Worm (Caenorhabditis elegans): Measurements from ENCODE around the gene gln-3.

gln-3 gene

DNA sequence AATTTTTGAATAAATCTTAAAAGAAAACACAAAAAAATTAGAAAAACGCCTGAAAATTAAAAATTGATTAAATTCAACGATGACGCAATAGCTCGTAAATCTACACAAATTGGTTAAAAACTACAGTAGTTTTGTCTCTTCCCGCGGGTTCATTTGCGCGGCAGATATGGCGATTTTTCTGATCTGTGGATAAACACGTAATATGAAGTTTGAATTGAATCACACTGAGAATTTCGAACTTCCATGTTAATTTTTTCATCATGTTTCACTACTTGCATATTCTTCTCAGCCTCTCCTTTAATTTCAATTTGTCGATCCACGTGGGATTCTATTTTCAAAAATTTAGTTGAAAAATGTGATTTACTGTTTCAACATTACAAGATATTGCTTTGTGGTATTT lies 3.1 kb downstream of the gln-3 start:
- TF ChIP-seq gmeb-1 (tag; optimal IDR thresholded peaks at IDR 0.05), result peak; percentile 13
- TF ChIP-seq ztf-4 (tag; optimal IDR thresholded peaks at IDR 0.05), result peak; percentile 9
- peak; percentile 16 for TF ChIP-seq sma-3 (GFP tag; optimal IDR thresholded peaks at IDR 0.05)
- peak; percentile 57 for TF ChIP-seq nhr-21 (tag; optimal IDR thresholded peaks at IDR 0.05)
- TF ChIP-seq lsy-2 (tag; optimal IDR thresholded peaks at IDR 0.05), result peak in 1 of 2 experiments; percentile 17

DNA sequence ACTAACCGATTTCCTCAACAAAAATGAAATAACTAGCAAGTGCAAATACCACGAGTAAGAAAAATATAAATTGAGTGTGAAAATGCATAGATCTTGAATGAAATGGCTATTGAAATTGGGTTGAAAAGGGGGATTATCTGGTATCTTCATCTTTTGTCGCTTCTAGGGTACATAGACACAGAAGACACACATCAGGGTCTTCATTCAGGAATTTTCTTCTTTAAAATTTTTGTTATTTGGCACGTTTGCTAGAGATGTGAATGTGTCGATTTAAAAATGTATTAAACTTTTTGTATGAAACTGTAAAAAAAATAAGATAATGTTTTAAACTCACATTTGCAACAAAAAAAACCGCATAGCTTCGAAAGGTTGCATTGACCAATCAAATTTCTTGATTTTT lies 23.4 kb downstream of the gln-3 start, which contains the start of gene Y105C5B.25:
Gene Y105C5B.25, minus strand, starts transcription at position 101 of the 400 bp plus-strand sequence.
- TF ChIP-seq nhr-237 (tag; optimal IDR thresholded peaks at IDR 0.05) (no peak), nhr-12 (tag; optimal IDR thresholded peaks at IDR 0.05) (no peak), snpc-4 (tag; optimal IDR thresholded peaks at IDR 0.05) (no peak), egl-27 (tag; optimal IDR thresholded peaks at IDR 0.05) (no peak), mbf-1 (tag; optimal IDR thresholded peaks at IDR 0.05) (no peak), nhr-6 (tag; optimal IDR thresholded peaks at IDR 0.05) (no peak), lin-11 (tag; optimal IDR thresholded peaks at IDR 0.05) (no peak), ceh-16 (tag; optimal IDR thresholded peaks at IDR 0.05) (no peak), nhr-11 (tag; optimal IDR thresholded peaks at IDR 0.05) (no peak), sem-4 (tag; optimal IDR thresholded peaks at IDR 0.05) (no peak), aly-2 (tag; optimal IDR thresholded peaks at IDR 0.05) (no peak), mab-5 (tag; optimal IDR thresholded peaks at IDR 0.05) (no peak), ztf-4 (tag; optimal IDR thresholded peaks at IDR 0.05) (no peak), nhr-77 (tag; optimal IDR thresholded peaks at IDR 0.05) (no peak), gmeb-1 (tag; optimal IDR thresholded peaks at IDR 0.05) (no peak), elt-1 (tag; optimal IDR thresholded peaks at IDR 0.05) (no peak), alr-1 (tag; optimal IDR thresholded peaks at IDR 0.05) (no peak)

DNA sequence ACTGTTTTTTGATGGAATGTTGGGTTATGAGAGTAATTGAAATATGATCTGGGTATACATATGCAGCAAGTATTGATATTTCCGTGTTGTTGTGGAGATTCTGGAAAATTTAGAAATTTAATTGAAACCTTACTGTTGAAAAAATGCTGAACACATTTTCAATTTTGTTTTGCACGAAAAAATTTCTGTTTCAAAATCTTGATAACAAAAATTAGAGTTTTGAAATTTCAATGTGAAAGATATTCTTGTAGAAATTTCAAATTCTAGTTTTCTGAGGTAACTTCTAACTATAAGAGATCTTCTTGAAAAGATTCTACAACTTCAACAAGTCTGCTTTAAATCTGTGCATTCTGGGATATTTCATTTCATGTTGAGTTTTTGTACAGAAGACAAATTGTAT lies 24.4 kb downstream of the gln-3 start:
- TF ChIP-seq snpc-4 (tag; optimal IDR thresholded peaks at IDR 0.05) (no peak), nhr-237 (tag; optimal IDR thresholded peaks at IDR 0.05) (no peak), sem-4 (tag; optimal IDR thresholded peaks at IDR 0.05) (no peak)

DNA sequence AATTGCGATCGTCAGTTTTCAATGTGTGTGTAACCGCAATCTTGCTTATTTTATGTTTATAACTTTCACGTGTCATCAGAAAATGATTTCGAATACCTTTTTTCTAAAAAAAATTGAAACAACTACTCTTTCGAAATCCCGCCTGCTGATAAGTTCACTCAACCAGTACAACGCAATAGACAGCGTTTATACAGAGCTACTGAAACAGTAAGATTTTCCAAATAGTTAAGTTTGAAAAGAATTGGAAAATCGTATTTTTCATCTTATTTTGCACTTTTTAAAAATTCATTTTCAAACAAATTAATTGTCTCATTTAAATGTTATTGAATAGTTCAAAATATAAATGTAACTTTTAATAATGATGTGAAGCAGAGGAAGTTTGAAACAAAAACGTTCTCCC lies 31.7 kb downstream of the gln-3 start:
- TF ChIP-seq egl-27 (tag; optimal IDR thresholded peaks at IDR 0.05) (no peak), unc-39 (tag; optimal IDR thresholded peaks at IDR 0.05) (no peak), zag-1 (tag; optimal IDR thresholded peaks at IDR 0.05) (no peak)

DNA sequence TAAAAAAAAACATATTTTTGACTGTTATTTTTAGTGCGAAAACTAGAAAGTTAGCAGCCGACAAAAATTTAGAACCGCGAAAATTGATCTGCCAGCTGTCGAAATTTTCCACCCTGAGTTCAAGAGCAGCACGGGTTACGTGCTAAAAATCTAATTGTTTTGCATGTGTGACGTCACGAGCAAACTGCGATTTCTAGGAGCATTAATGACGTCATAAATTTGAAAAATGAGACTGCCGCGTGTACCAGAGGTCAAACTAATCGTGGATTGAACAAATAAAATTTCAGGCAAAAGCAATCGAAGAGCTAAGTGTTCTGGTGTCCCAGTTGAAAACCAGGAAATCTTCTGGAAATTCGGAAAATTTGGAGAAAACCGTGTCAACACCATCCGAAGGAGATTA lies 36.7 kb downstream of the gln-3 start:
- TF ChIP-seq ceh-82 (tag; optimal IDR thresholded peaks at IDR 0.05) (no peak), mab-5 (tag; optimal IDR thresholded peaks at IDR 0.05) (no peak), sem-4 (tag; optimal IDR thresholded peaks at IDR 0.05) (no peak), nhr-25 (tag; optimal IDR thresholded peaks at IDR 0.05) (no peak), lin-39 (tag; optimal IDR thresholded peaks at IDR 0.05) (no peak), lin-11 (tag; optimal IDR thresholded peaks at IDR 0.05) (no peak), fos-1 (tag; optimal IDR thresholded peaks at IDR 0.05) (no peak), ztf-11 (tag; optimal IDR thresholded peaks at IDR 0.05) (no peak), nhr-11 (tag; optimal IDR thresholded peaks at IDR 0.05) (no peak), R02D3.7 (tag; optimal IDR thresholded peaks at IDR 0.05) (no peak), elt-3 (tag; optimal IDR thresholded peaks at IDR 0.05) (no peak), nhr-21 (tag; optimal IDR thresholded peaks at IDR 0.05) (no peak), nhr-23 (tag; optimal IDR thresholded peaks at IDR 0.05) (no peak), peb-1 (tag; optimal IDR thresholded peaks at IDR 0.05) (no peak), lin-13 (GFP tag; optimal IDR thresholded peaks at IDR 0.05) (no peak)

DNA sequence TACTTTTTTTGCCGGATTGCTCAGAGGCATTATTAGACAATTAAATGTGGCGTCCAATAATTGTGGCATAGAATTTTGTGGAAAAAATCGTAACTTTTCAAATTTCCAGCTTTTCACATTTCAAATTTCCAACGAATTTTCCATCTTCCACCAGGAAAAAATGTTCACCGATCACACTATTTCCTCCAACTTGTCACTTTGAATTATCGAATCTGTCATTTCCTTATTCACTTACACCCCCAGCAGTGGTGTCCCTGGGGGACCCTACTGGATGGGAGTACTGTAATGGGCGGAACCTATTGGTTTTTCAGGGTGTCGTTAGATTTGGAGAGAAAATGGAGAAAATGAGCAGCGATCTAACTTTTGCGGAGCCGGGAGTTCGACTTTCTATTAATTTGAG lies 38.3 kb downstream of the gln-3 start, which contains the start of gene hlh-32:
Gene hlh-32, plus strand, starts transcription at position 301 of the 400 bp plus-strand sequence.
- TF ChIP-seq aly-2 (tag; optimal IDR thresholded peaks at IDR 0.05), result no peak
- TF ChIP-seq lsy-2 (tag; optimal IDR thresholded peaks at IDR 0.05), result no peak
- no peak for TF ChIP-seq snpc-4 (tag; optimal IDR thresholded peaks at IDR 0.05)
- TF ChIP-seq blmp-1 (tag; optimal IDR thresholded peaks at IDR 0.05; ENCODE audit: insufficient read depth), result no peak
- TF ChIP-seq nhr-21 (tag; optimal IDR thresholded peaks at IDR 0.05), result no peak
- TF ChIP-seq ZK546.5 (tag; optimal IDR thresholded peaks at IDR 0.05), result no peak
- no peak for TF ChIP-seq nhr-10 (tag; optimal IDR thresholded peaks at IDR 0.05)
- no peak for TF ChIP-seq gmeb-1 (tag; optimal IDR thresholded peaks at IDR 0.05)
